Fruit fly (Drosophila melanogaster) whole organism, embryonic: ENCODE results near the gene CG8100.
A peak's percentile ranks its signal among the peaks of the same experiment; 100 is the strongest.

ENCODE experiments used
- Ada2b ChIP-seq: fragments of 200-800 bp; sonication (Bioruptor generic); IDR thresholded peaks from 2 replicates; pipeline ENCODE4 v1.3.6; 2022; ENCODE audit warnings: missing biosample characterization, missing genetic modification characterization
- C15 ChIP-seq: fragments of 200-800 bp; sonication (Bioruptor generic); IDR thresholded peaks from 3 replicates; pipeline ENCODE4 v1.3.6; 2022; ENCODE audit warnings: missing biosample characterization, missing genetic modification characterization
- CG10959 ChIP-seq: fragments of 200-800 bp; sonication (Bioruptor generic); IDR thresholded peaks from 2 replicates; pipeline ENCODE4 v1.3.6; 2022; ENCODE audit warnings: missing biosample characterization, missing genetic modification characterization
- CG11398 ChIP-seq: fragments of 200-800 bp; sonication (Bioruptor generic); optimal IDR thresholded peaks from 2 replicates; lab custom pipeline; 2016; ENCODE audit warnings: missing biosample characterization, missing genetic modification characterization
- CG12236 ChIP-seq: fragments of 200-800 bp; sonication (Bioruptor generic); optimal IDR thresholded peaks from 2 replicates; lab custom pipeline; 2016; ENCODE audit warnings: missing biosample characterization, missing genetic modification characterization
- CG12744 ChIP-seq: fragments of 200-800 bp; sonication (Bioruptor generic); optimal IDR thresholded peaks from 2 replicates; lab custom pipeline; 2016; ENCODE audit warnings: missing biosample characterization, missing genetic modification characterization
- CG13287 ChIP-seq: fragments of 200-800 bp; sonication (Bioruptor generic); IDR thresholded peaks from 2 replicates; pipeline ENCODE4 v1.3.6; 2022; ENCODE audit warnings: missing biosample characterization, missing genetic modification characterization; ENCODE audit not compliant: partially characterized antibody
- CG13424 ChIP-seq: fragments of 200-800 bp; sonication (Bioruptor generic); optimal IDR thresholded peaks from 2 replicates; lab custom pipeline; 2019; ENCODE audit warnings: missing biosample characterization, mild to moderate bottlenecking, missing genetic modification characterization, moderate library complexity
- CG15073 ChIP-seq: fragments of 200-800 bp; sonication (Bioruptor generic); optimal IDR thresholded peaks from 2 replicates; lab custom pipeline; 2016; ENCODE audit warnings: missing biosample characterization, missing genetic modification characterization
- CG15601 ChIP-seq: fragments of 200-800 bp; sonication (Bioruptor generic); optimal IDR thresholded peaks from 3 replicates; lab custom pipeline; 2019; ENCODE audit warnings: missing biosample characterization, mild to moderate bottlenecking, missing genetic modification characterization, moderate library complexity
- CG17328 ChIP-seq: fragments of 200-800 bp; sonication (Bioruptor generic); IDR thresholded peaks from 2 replicates; pipeline ENCODE4 v1.3.6; 2022; ENCODE audit warnings: missing biosample characterization, missing genetic modification characterization
- CG2116 ChIP-seq: fragments of 200-800 bp; sonication (Bioruptor generic); optimal IDR thresholded peaks from 3 replicates; lab custom pipeline; 2018; ENCODE audit warnings: missing biosample characterization, mild to moderate bottlenecking, missing genetic modification characterization
- CG30020 ChIP-seq: fragments of 200-800 bp; optimal IDR thresholded peaks from 2 replicates; lab custom pipeline; 2019; ENCODE audit warnings: missing biosample characterization, mild to moderate bottlenecking, missing genetic modification characterization, moderate library complexity
- CG3065 ChIP-seq: fragments of 200-800 bp; sonication (Bioruptor generic); optimal IDR thresholded peaks from 2 replicates; lab custom pipeline; 2016; ENCODE audit warnings: missing biosample characterization, missing genetic modification characterization
- CG4360 ChIP-seq: fragments of 200-800 bp; sonication (Bioruptor generic); IDR thresholded peaks from 2 replicates; pipeline ENCODE4 v1.3.6; 2022; ENCODE audit warnings: missing biosample characterization, missing genetic modification characterization
- CG43689 ChIP-seq: fragments of 200-800 bp; sonication (Bioruptor generic); IDR thresholded peaks from 2 replicates; pipeline ENCODE4 v1.3.6; 2022; ENCODE audit warnings: missing biosample characterization, missing genetic modification characterization
- CG4730 ChIP-seq: fragments of 200-800 bp; sonication (Bioruptor generic); IDR thresholded peaks from 2 replicates; pipeline ENCODE4 v1.3.6; 2022; ENCODE audit warnings: missing biosample characterization, missing genetic modification characterization
- CG6765 ChIP-seq: fragments of 200-800 bp; sonication (Bioruptor generic); optimal IDR thresholded peaks from 3 replicates; lab custom pipeline; 2017; ENCODE audit warnings: missing biosample characterization, mild to moderate bottlenecking, missing genetic modification characterization
- CG7839 ChIP-seq: fragments of 200-800 bp; sonication (Bioruptor generic); optimal IDR thresholded peaks from 3 replicates; lab custom pipeline; 2018; ENCODE audit warnings: missing biosample characterization, mild to moderate bottlenecking, missing genetic modification characterization, moderate library complexity
- CG8924 ChIP-seq: fragments of 200-800 bp; optimal IDR thresholded peaks from 3 replicates; lab custom pipeline; 2019; ENCODE audit warnings: missing biosample characterization, mild to moderate bottlenecking, missing genetic modification characterization, moderate library complexity
- CG9932 ChIP-seq: fragments of 200-800 bp; sonication (Bioruptor generic); IDR thresholded peaks from 2 replicates; pipeline ENCODE4 v1.3.6; 2022; ENCODE audit warnings: missing biosample characterization, missing genetic modification characterization
- CTCF ChIP-seq: fragments of 200-800 bp; sonication (Bioruptor generic); optimal IDR thresholded peaks from 2 replicates; lab custom pipeline; 2017; ENCODE audit warnings: missing biosample characterization, mild to moderate bottlenecking, missing genetic modification characterization, moderate library complexity
- Dip3 ChIP-seq: fragments of 200-800 bp; sonication (Bioruptor generic); optimal IDR thresholded peaks from 3 replicates; lab custom pipeline; 2016; ENCODE audit warnings: missing biosample characterization, missing genetic modification characterization
- Doc2 ChIP-seq: fragments of 200-800 bp; sonication (Bioruptor generic); IDR thresholded peaks from 2 replicates; pipeline ENCODE4 v1.3.6; 2022; ENCODE audit warnings: missing biosample characterization, missing genetic modification characterization
- Fer3 ChIP-seq: fragments of 200-800 bp; sonication (Bioruptor generic); optimal IDR thresholded peaks from 2 replicates; lab custom pipeline; 2018; ENCODE audit warnings: missing biosample characterization, mild to moderate bottlenecking, missing genetic modification characterization, moderate library complexity
- HLHmδ ChIP-seq: fragments of 200-800 bp; sonication (Bioruptor generic); optimal IDR thresholded peaks from 2 replicates; lab custom pipeline; 2018; ENCODE audit warnings: missing biosample characterization, mild to moderate bottlenecking, missing genetic modification characterization, moderate library complexity
- HmgZ ChIP-seq: fragments of 200-800 bp; sonication (Bioruptor generic); optimal IDR thresholded peaks from 2 replicates; lab custom pipeline; 2018; ENCODE audit warnings: missing biosample characterization, mild to moderate bottlenecking, missing genetic modification characterization
- Meics ChIP-seq: fragments of 200-800 bp; sonication (Bioruptor generic); optimal IDR thresholded peaks from 2 replicates; lab custom pipeline; 2017; ENCODE audit warnings: missing biosample characterization, mild to moderate bottlenecking, missing genetic modification characterization
- Myb ChIP-seq: fragments of 200-800 bp; sonication (Bioruptor generic); optimal IDR thresholded peaks from 2 replicates; lab custom pipeline; 2016; ENCODE audit warnings: missing biosample characterization, missing genetic modification characterization
- NFAT ChIP-seq: fragments of 200-800 bp; sonication (Bioruptor generic); IDR thresholded peaks from 2 replicates; pipeline ENCODE4 v1.3.6; 2022; ENCODE audit warnings: missing biosample characterization, missing genetic modification characterization
- Neu2 ChIP-seq: fragments of 200-800 bp; sonication (Bioruptor generic); optimal IDR thresholded peaks from 3 replicates; lab custom pipeline; 2016; ENCODE audit warnings: missing biosample characterization, missing genetic modification characterization, borderline replicate concordance
- Tbp ChIP-seq: fragments of >200 bp; optimal IDR thresholded peaks from 2 replicates; lab custom pipeline; 2018; ENCODE audit warnings: missing biosample characterization, missing genetic modification characterization
- bab2 ChIP-seq: fragments of 200-800 bp; sonication (Bioruptor generic); optimal IDR thresholded peaks from 2 replicates; lab custom pipeline; 2016; ENCODE audit warnings: missing biosample characterization, missing genetic modification characterization
- bigmax ChIP-seq: fragments of 200-800 bp; sonication (Bioruptor generic); optimal IDR thresholded peaks from 2 replicates; lab custom pipeline; 2018; ENCODE audit warnings: missing biosample characterization, mild to moderate bottlenecking, missing genetic modification characterization
- bowl ChIP-seq: fragments of 200-800 bp; sonication (Bioruptor generic); IDR thresholded peaks from 2 replicates; pipeline ENCODE4 v1.3.6; 2022; ENCODE audit warnings: missing biosample characterization, missing genetic modification characterization
- cad ChIP-seq: fragments of >200 bp; optimal IDR thresholded peaks from 2 replicates; lab custom pipeline; 2017; ENCODE audit warnings: missing biosample characterization, missing genetic modification characterization
- cato ChIP-seq: fragments of 200-800 bp; sonication (Bioruptor generic); optimal IDR thresholded peaks from 2 replicates; lab custom pipeline; 2016; ENCODE audit warnings: missing biosample characterization, missing genetic modification characterization, borderline replicate concordance
- caup ChIP-seq: fragments of 200-800 bp; sonication (Bioruptor generic); optimal IDR thresholded peaks from 3 replicates; lab custom pipeline; 2017; ENCODE audit warnings: missing biosample characterization, mild to moderate bottlenecking, missing genetic modification characterization, moderate library complexity; ENCODE audit not compliant: severe bottlenecking
- cwo ChIP-seq: fragments of 200-800 bp; sonication (Bioruptor generic); optimal IDR thresholded peaks from 3 replicates; lab custom pipeline; 2017; ENCODE audit warnings: missing biosample characterization, missing genetic modification characterization, mild to moderate bottlenecking, moderate library complexity, missing genetic modification reagents
- eve ChIP-seq, 2 experiments: fragments of >200 bp; optimal IDR thresholded peaks; 2 replicates each; lab custom pipeline; 2017; ENCODE audit warnings: missing biosample characterization in 2 of 2, missing genetic modification characterization in 2 of 2
- gem ChIP-seq: fragments of 200-800 bp; sonication (Bioruptor generic); optimal IDR thresholded peaks from 2 replicates; lab custom pipeline; 2019; ENCODE audit warnings: missing biosample characterization, mild to moderate bottlenecking, missing genetic modification characterization, moderate library complexity
- ken ChIP-seq: fragments of 200-800 bp; sonication (Bioruptor generic); IDR thresholded peaks from 3 replicates; pipeline ENCODE4 v1.3.6; 2022; ENCODE audit warnings: missing biosample characterization, missing genetic modification characterization
- nerfin-1 ChIP-seq: fragments of 200-800 bp; sonication (Bioruptor generic); optimal IDR thresholded peaks from 3 replicates; lab custom pipeline; 2019; ENCODE audit warnings: missing biosample characterization, mild to moderate bottlenecking, missing genetic modification characterization, moderate library complexity
- pum ChIP-seq: fragments of 200-800 bp; sonication (Bioruptor generic); optimal IDR thresholded peaks from 2 replicates; lab custom pipeline; 2016; ENCODE audit warnings: missing biosample characterization, missing genetic modification characterization
- repo ChIP-seq: fragments of 200-800 bp; sonication (Bioruptor generic); optimal IDR thresholded peaks from 2 replicates; lab custom pipeline; 2016; ENCODE audit warnings: missing biosample characterization, missing genetic modification characterization
- sd ChIP-seq: fragments of 200-800 bp; sonication (Bioruptor generic); optimal IDR thresholded peaks from 3 replicates; lab custom pipeline; 2018; ENCODE audit warnings: missing biosample characterization, mild to moderate bottlenecking, missing genetic modification characterization, moderate library complexity
- sens ChIP-seq: fragments of 200-800 bp; sonication (Bioruptor generic); peaks from one replicate; lab custom pipeline; 2016; ENCODE audit warnings: missing biosample characterization, missing genetic modification characterization
- sens-2 ChIP-seq: fragments of 200-800 bp; sonication (Bioruptor generic); IDR thresholded peaks from 2 replicates; pipeline ENCODE4 v1.3.6; 2022; ENCODE audit warnings: missing biosample characterization, missing genetic modification characterization
- ssp ChIP-seq: fragments of 200-800 bp; sonication (Bioruptor generic); IDR thresholded peaks from 2 replicates; pipeline ENCODE4 v1.3.6; 2022; ENCODE audit warnings: missing biosample characterization, missing genetic modification characterization
- ttk ChIP-seq: fragments of 200-800 bp; sonication (Bioruptor generic); IDR thresholded peaks from 2 replicates; pipeline ENCODE4 v2.1.2; 2022; ENCODE audit warnings: missing biosample characterization, missing genetic modification characterization
- vfl ChIP-seq: fragments of 200-800 bp; sonication (Bioruptor generic); optimal IDR thresholded peaks from 2 replicates; lab custom pipeline; 2016; ENCODE audit warnings: missing biosample characterization, missing genetic modification characterization
- wdn ChIP-seq: fragments of 200-800 bp; sonication (Bioruptor generic); IDR thresholded peaks from 2 replicates; pipeline ENCODE4 v1.3.6; 2022; ENCODE audit warnings: missing biosample characterization, missing genetic modification characterization
- zfh2 ChIP-seq: fragments of 200-800 bp; sonication (Bioruptor generic); optimal IDR thresholded peaks from 2 replicates; lab custom pipeline; 2016; ENCODE audit warnings: missing biosample characterization, missing genetic modification characterization

CG8100 gene

dm6 chr3L:14036867-14037313 is 46.5 kb upstream of the CG8100 start, which contains the start of gene Hsp110 (continued):
- TF ChIP-seq HmgZ (tag; lab: Kevin White, UChicago) (peak; percentile 67), wdn (GFP tag; lab: Robert Waterston, UW) (no peak), CG43689 (no peak), CG11398 (peak; percentile 25), CG17328 (GFP tag; lab: Robert Waterston, UW) (peak; percentile 25; the same call in 1 of the 2 replicates), sens-2 (GFP tag; lab: Robert Waterston, UW) (no peak), CG6765 (GFP tag; lab: Kevin White, UChicago) (peak; percentile 8), CG13287 (GFP tag; lab: Robert Waterston, UW) (peak; percentile 99), cwo (GFP tag; lab: Kevin White, UChicago) (peak; percentile 93), CG3065 (GFP tag; lab: Kevin White, UChicago) (no peak), HLHmδ (GFP tag; lab: Kevin White, UChicago) (no peak), CG30020 (tag; lab: Kevin White, UChicago) (peak; percentile 32), ssp (GFP tag; lab: Robert Waterston, UW) (no peak), zfh2 (peak; percentile 33), CG2116 (GFP tag; lab: Kevin White, UChicago) (peak; percentile 90), ken (GFP tag; lab: Robert Waterston, UW) (no peak), repo (GFP tag; lab: Kevin White, UChicago) (peak; percentile 7), CG4730 (GFP tag; lab: Robert Waterston, UW) (no peak), CG9932 (GFP tag; lab: Robert Waterston, UW) (peak; percentile 76), CG4360 (no peak), C15 (GFP tag; lab: Robert Waterston, UW) (no peak), sens (GFP tag; lab: Kevin White, UChicago) (peak; percentile 81), cato (GFP tag; lab: Kevin White, UChicago) (no peak), CG12236 (GFP tag; lab: Kevin White, UChicago) (no peak), bab2 (GFP tag; lab: Kevin White, UChicago) (no peak), NFAT (GFP tag; lab: Robert Waterston, UW) (peak; percentile 81), cad (no peak), CG13424 (tag; lab: Kevin White, UChicago) (peak; percentile 3), CG10959 (GFP tag; lab: Robert Waterston, UW) (no peak), sd (tag; lab: Kevin White, UChicago) (peak; percentile 13), CG15601 (tag; lab: Kevin White, UChicago) (peak; percentile 27), CG8924 (tag; lab: Kevin White, UChicago) (peak; percentile 22), bigmax (GFP tag; lab: Kevin White, UChicago) (peak; percentile 76), Dip3 (peak; percentile 99), Doc2 (GFP tag; lab: Robert Waterston, UW) (no peak), nerfin-1 (peak; percentile 42), vfl (GFP tag; lab: Kevin White, UChicago) (no peak), CG7839 (tag; lab: Kevin White, UChicago) (peak; percentile 37), Ada2b (no peak), eve (GFP tag; optimal IDR thresholded peaks at IDR 0.05; lab: Kevin White, UChicago) (no peak), Tbp (no peak), CG12744 (GFP tag; lab: Kevin White, UChicago) (no peak), ttk (GFP tag; lab: Robert Waterston, UW) (no peak), Myb (GFP tag; lab: Kevin White, UChicago) (peak; percentile 62), Fer3 (tag; lab: Kevin White, UChicago) (peak; percentile 10), CTCF (GFP tag; lab: Kevin White, UChicago) (peak; percentile 9), Meics (GFP tag; lab: Kevin White, UChicago) (peak; percentile 20), bowl (GFP tag; lab: Robert Waterston, UW) (no peak), CG15073 (GFP tag; lab: Kevin White, UChicago) (no peak), caup (no peak), Neu2 (GFP tag; lab: Kevin White, UChicago) (no peak), pum (GFP tag; lab: Kevin White, UChicago) (no peak), gem (tag; lab: Kevin White, UChicago) (peak; percentile 24)
